Worm (Caenorhabditis elegans) whole organism, L3 larva: Measurements from ENCODE around the gene F07C6.6.
A peak's percentile ranks its signal among the peaks of the same experiment; 100 is the strongest.

Source experiments
- R02D3.7 ChIP-seq: fragments of 150-350 bp; optimal IDR thresholded peaks from 2 replicates; lab custom pipeline; 2014; ENCODE audit warnings: missing biosample characterization, missing genetic modification characterization
- ZK546.5 ChIP-seq: sonication (generic microtip); optimal IDR thresholded peaks from 2 replicates; lab custom pipeline; 2017; ENCODE audit warnings: missing biosample characterization, missing genetic modification characterization
- aly-2 ChIP-seq: fragments of 150-350 bp; optimal IDR thresholded peaks from 2 replicates; lab custom pipeline; 2014; ENCODE audit warnings: missing biosample characterization, missing genetic modification characterization
- ama-1 ChIP-seq: fragments of 150-350 bp; optimal IDR thresholded peaks from 2 replicates; lab custom pipeline; 2018
- ceh-16 ChIP-seq: sonication (generic microtip); optimal IDR thresholded peaks from 2 replicates; lab custom pipeline; 2017; ENCODE audit warnings: missing biosample characterization, missing genetic modification characterization
- ceh-82 ChIP-seq: fragments of 150-350 bp; optimal IDR thresholded peaks from 2 replicates; lab custom pipeline; 2014; ENCODE audit warnings: missing biosample characterization, missing genetic modification characterization
- ceh-9 ChIP-seq: sonication (generic microtip); optimal IDR thresholded peaks from 2 replicates; lab custom pipeline; 2018; ENCODE audit warnings: missing biosample characterization, missing genetic modification characterization
- daf-12 ChIP-seq: fragments of 150-350 bp; optimal IDR thresholded peaks from 2 replicates; lab custom pipeline; 2014; ENCODE audit warnings: missing biosample characterization, missing genetic modification reagents, missing genetic modification characterization
- egl-27 ChIP-seq: sonication (generic microtip); optimal IDR thresholded peaks from 4 replicates; lab custom pipeline; 2017; ENCODE audit warnings: missing biosample characterization, missing genetic modification reagents, missing genetic modification characterization
- egl-5 ChIP-seq: fragments of 150-350 bp; optimal IDR thresholded peaks from 2 replicates; lab custom pipeline; 2017; ENCODE audit warnings: missing biosample characterization, missing genetic modification reagents, missing genetic modification characterization, inconsistent platforms
- elt-1 ChIP-seq: fragments of 150-350 bp; optimal IDR thresholded peaks from 2 replicates; lab custom pipeline; 2014; ENCODE audit warnings: missing biosample characterization, missing genetic modification characterization
- elt-2 ChIP-seq: sonication (generic microtip); optimal IDR thresholded peaks from 2 replicates; lab custom pipeline; 2016; ENCODE audit warnings: missing genetic modification reagents, mild to moderate bottlenecking, missing genetic modification characterization, missing compliant biosample characterization
- elt-3 ChIP-seq, 3 experiments: fragments of 150-350 bp in 1 of 3; sonication (generic microtip) in 2 of 3; optimal IDR thresholded peaks; 2 replicates in 2 of 3; 4 replicates in 1 of 3; lab custom pipeline; 2014 to 2017; ENCODE audit warnings: missing biosample characterization in 3 of 3, missing genetic modification characterization in 3 of 3
- eor-1 ChIP-seq, 2 experiments: fragments of 150-350 bp; optimal IDR thresholded peaks; 2 replicates each; lab custom pipeline; 2014 to 2018; ENCODE audit warnings: missing biosample characterization in 2 of 2, missing genetic modification characterization in 2 of 2
- fkh-10 ChIP-seq: sonication (generic microtip); optimal IDR thresholded peaks from 2 replicates; lab custom pipeline; 2017; ENCODE audit warnings: missing biosample characterization, missing genetic modification reagents, missing genetic modification characterization
- fkh-2 ChIP-seq: fragments of 150-350 bp; optimal IDR thresholded peaks from 2 replicates; lab custom pipeline; 2014; ENCODE audit warnings: missing biosample characterization, missing genetic modification reagents, missing genetic modification characterization
- fos-1 ChIP-seq: fragments of 150-350 bp; optimal IDR thresholded peaks from 2 replicates; lab custom pipeline; 2014; ENCODE audit warnings: missing biosample characterization, missing genetic modification characterization
- hmg-11 ChIP-seq: sonication (generic microtip); optimal IDR thresholded peaks from 2 replicates; lab custom pipeline; 2016; ENCODE audit warnings: missing genetic modification characterization, missing compliant biosample characterization
- jun-1 ChIP-seq: fragments of 150-350 bp; optimal IDR thresholded peaks from 2 replicates; lab custom pipeline; 2014; ENCODE audit warnings: missing biosample characterization, missing genetic modification reagents, missing genetic modification characterization
- lin-15B ChIP-seq: fragments of 150-350 bp; optimal IDR thresholded peaks from 2 replicates; lab custom pipeline; 2014; ENCODE audit warnings: missing biosample characterization, missing genetic modification characterization
- lin-39 ChIP-seq: fragments of 150-350 bp; optimal IDR thresholded peaks from 2 replicates; lab custom pipeline; 2018; ENCODE audit warnings: missing biosample characterization, missing genetic modification reagents, missing genetic modification characterization
- lsy-12 ChIP-seq: sonication (generic microtip); optimal IDR thresholded peaks from 2 replicates; lab custom pipeline; 2016; ENCODE audit warnings: mild to moderate bottlenecking, missing genetic modification characterization, missing compliant biosample characterization
- mdl-1 ChIP-seq: fragments of 150-350 bp; optimal IDR thresholded peaks from 2 replicates; lab custom pipeline; 2014; ENCODE audit warnings: missing biosample characterization, missing genetic modification characterization
- mml-1 ChIP-seq: fragments of 150-350 bp; sonication (generic microtip); optimal IDR thresholded peaks from 3 replicates; lab custom pipeline; 2014; ENCODE audit warnings: missing biosample characterization, missing genetic modification characterization
- nfya-1 ChIP-seq: sonication (generic microtip); optimal IDR thresholded peaks from 2 replicates; lab custom pipeline; 2017; ENCODE audit warnings: missing genetic modification characterization, mild to moderate bottlenecking, missing compliant biosample characterization, antibody characterized with exemption, moderate library complexity; ENCODE audit not compliant: insufficient read depth
- nhr-11 ChIP-seq: fragments of 150-350 bp; optimal IDR thresholded peaks from 2 replicates; lab custom pipeline; 2014; ENCODE audit warnings: missing biosample characterization, missing genetic modification characterization
- nhr-12 ChIP-seq: fragments of 150-350 bp; optimal IDR thresholded peaks from 2 replicates; lab custom pipeline; 2014; ENCODE audit warnings: missing biosample characterization, missing genetic modification characterization
- nhr-23 ChIP-seq: fragments of 150-350 bp; optimal IDR thresholded peaks from 2 replicates; lab custom pipeline; 2014; ENCODE audit warnings: missing biosample characterization, missing genetic modification reagents, missing genetic modification characterization
- nhr-237 ChIP-seq: fragments of 150-350 bp; optimal IDR thresholded peaks from 2 replicates; lab custom pipeline; 2014; ENCODE audit warnings: missing biosample characterization, missing genetic modification characterization
- nhr-25 ChIP-seq: sonication (generic microtip); optimal IDR thresholded peaks from 2 replicates; lab custom pipeline; 2017; ENCODE audit warnings: missing biosample characterization, missing genetic modification characterization
- nhr-28 ChIP-seq: fragments of 150-350 bp; optimal IDR thresholded peaks from 2 replicates; lab custom pipeline; 2014; ENCODE audit warnings: missing biosample characterization, missing genetic modification characterization
- nhr-43 ChIP-seq: sonication (generic microtip); optimal IDR thresholded peaks from 2 replicates; lab custom pipeline; 2016; ENCODE audit warnings: mild to moderate bottlenecking, missing genetic modification characterization, missing compliant biosample characterization; ENCODE audit not compliant: poor library complexity, severe bottlenecking
- nhr-67 ChIP-seq: fragments of 150-350 bp; optimal IDR thresholded peaks from 2 replicates; lab custom pipeline; 2014; ENCODE audit warnings: missing biosample characterization, missing genetic modification characterization
- nhr-76 ChIP-seq: fragments of 150-350 bp; sonication (generic microtip); optimal IDR thresholded peaks from 5 replicates; lab custom pipeline; 2014; ENCODE audit warnings: missing biosample characterization, missing genetic modification characterization
- nhr-77 ChIP-seq: fragments of 150-350 bp; optimal IDR thresholded peaks from 2 replicates; lab custom pipeline; 2014; ENCODE audit warnings: missing biosample characterization, missing genetic modification characterization
- pha-4 ChIP-seq: fragments of 150-350 bp; optimal IDR thresholded peaks from 2 replicates; lab custom pipeline; 2014; ENCODE audit warnings: missing biosample characterization, missing genetic modification reagents, missing genetic modification characterization
- pqm-1 ChIP-seq: fragments of 150-350 bp; optimal IDR thresholded peaks from 2 replicates; lab custom pipeline; 2017; ENCODE audit warnings: missing biosample characterization, missing genetic modification characterization, inconsistent platforms
- sea-2 ChIP-seq: fragments of 150-350 bp; sonication (generic microtip); optimal IDR thresholded peaks from 4 replicates; lab custom pipeline; 2014; ENCODE audit warnings: missing biosample characterization, missing genetic modification reagents, missing genetic modification characterization
- skn-1 ChIP-seq: fragments of 150-350 bp; optimal IDR thresholded peaks from 2 replicates; lab custom pipeline; 2014; ENCODE audit warnings: missing biosample characterization, missing genetic modification characterization
- snpc-4 ChIP-seq: fragments of 150-350 bp; optimal IDR thresholded peaks from 2 replicates; lab custom pipeline; 2014; ENCODE audit warnings: missing biosample characterization, missing genetic modification characterization
- tbx-2 ChIP-seq: sonication (generic microtip); optimal IDR thresholded peaks from 2 replicates; lab custom pipeline; 2016; ENCODE audit warnings: mild to moderate bottlenecking, missing genetic modification characterization, missing compliant biosample characterization
- unc-62 ChIP-seq: fragments of 150-350 bp; sonication (generic microtip); optimal IDR thresholded peaks from 4 replicates; lab custom pipeline; 2014; ENCODE audit warnings: missing biosample characterization, missing genetic modification reagents, missing genetic modification characterization
- zag-1 ChIP-seq: fragments of 150-350 bp; optimal IDR thresholded peaks from 2 replicates; lab custom pipeline; 2014; ENCODE audit warnings: missing biosample characterization, missing genetic modification characterization
- ztf-11 ChIP-seq: fragments of 150-350 bp; optimal IDR thresholded peaks from 2 replicates; lab custom pipeline; 2014; ENCODE audit warnings: missing biosample characterization, missing genetic modification characterization
- ztf-4 ChIP-seq: fragments of 150-350 bp; optimal IDR thresholded peaks from 2 replicates; lab custom pipeline; 2014; ENCODE audit warnings: missing biosample characterization, missing genetic modification characterization

F07C6.6 gene

ce11 chrIV:12834417-12834731 is 41.8 kb downstream of the F07C6.6 start:
- TF ChIP-seq ceh-16 (tag; lab: Kevin White, UChicago) (no peak), ceh-9 (tag; lab: Kevin White, UChicago) (no peak), pha-4 (tag; lab: Kevin White, UChicago) (peak; percentile 39), nfya-1 (tag; lab: Kevin White, UChicago) (peak; percentile 33), nhr-23 (tag; lab: Kevin White, UChicago) (peak; percentile 35), jun-1 (tag; lab: Kevin White, UChicago) (no peak), ama-1 (lab: Kevin White, UChicago) (no peak), lin-15B (tag; lab: Kevin White, UChicago) (no peak)

- TF ChIP-seq fkh-2 (tag; lab: Kevin White, UChicago), result no peak
- no peak for TF ChIP-seq R02D3.7 (tag; lab: Kevin White, UChicago)
- no peak for TF ChIP-seq egl-27 (tag; lab: Kevin White, UChicago)
- no peak for TF ChIP-seq daf-12 (tag; lab: Kevin White, UChicago)
- TF ChIP-seq elt-1, result no peak
- TF ChIP-seq elt-2, result no peak
- peak; percentile 11 for TF ChIP-seq nhr-25 (tag; lab: Kevin White, UChicago)
- TF ChIP-seq, all 47 proteins: peak for 1
These were observed 42.8 kb downstream of the F07C6.6 start for ce11 chrIV:12835363-12835762.

DNA sequence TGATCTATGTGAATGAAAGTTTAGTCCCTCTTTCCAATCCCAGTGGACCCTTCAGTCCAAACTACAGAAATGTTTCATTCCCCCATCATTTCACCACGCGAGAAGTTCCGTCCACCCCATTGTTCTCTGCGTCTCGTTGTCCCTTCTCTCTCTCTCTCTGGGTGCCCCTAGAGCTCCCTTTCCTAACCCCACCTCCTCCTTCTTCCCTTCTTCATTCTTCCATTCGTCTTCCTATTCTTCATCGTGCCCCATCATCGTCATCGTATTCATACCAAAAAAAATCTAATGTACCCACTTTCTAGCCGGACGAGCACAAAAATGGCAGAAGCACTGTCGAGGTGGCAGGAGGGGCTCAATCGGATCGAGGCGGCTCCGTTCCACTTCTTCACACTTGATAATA is 43.6 kb downstream of the F07C6.6 start, which contains the start of gene M02B1.3:
M02B1.3 (plus strand) TSS at position 301 of the 400 bp plus-strand sequence.
- peak; percentile 7 for TF ChIP-seq lin-39 (tag; lab: Kevin White, UChicago)
- TF ChIP-seq nfya-1 (tag; lab: Kevin White, UChicago), result peak; percentile 31
- no peak for TF ChIP-seq fos-1 (tag; lab: Kevin White, UChicago)

DNA sequence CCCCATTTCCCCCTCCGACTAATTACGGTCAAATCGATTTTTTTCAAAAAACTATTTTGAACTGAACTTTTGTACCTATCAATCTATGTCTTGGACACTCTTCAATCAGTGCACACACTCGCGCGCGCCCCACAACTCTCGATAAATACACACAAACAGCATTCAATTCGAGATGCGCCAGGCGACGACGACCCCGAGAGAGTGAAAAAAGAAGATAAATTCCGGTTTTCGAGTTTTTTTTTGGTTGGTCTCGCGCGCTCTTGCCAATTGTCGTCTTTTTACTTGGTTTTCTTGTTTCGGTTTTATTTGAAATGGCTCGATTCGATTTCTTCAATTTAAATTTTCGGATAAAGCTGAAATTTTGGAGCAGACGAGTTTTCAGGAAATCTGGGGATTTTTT is 47.8 kb downstream of the F07C6.6 start:
- TF ChIP-seq hmg-11 (peak; percentile 40), sea-2 (GFP tag; lab: Kevin White, UChicago) (no peak), nhr-11 (tag; lab: Kevin White, UChicago) (no peak), nhr-25 (tag; lab: Kevin White, UChicago) (peak; percentile 5), elt-3 (tag; optimal IDR thresholded peaks at IDR 0.05; lab: Kevin White, UChicago) (no peak), elt-1 (no peak), lsy-12 (tag; lab: Kevin White, UChicago) (no peak), pqm-1 (tag; lab: Kevin White, UChicago) (no peak), nhr-67 (tag; lab: Kevin White, UChicago) (no peak), nfya-1 (tag; lab: Kevin White, UChicago) (peak; percentile 17), fkh-2 (tag; lab: Kevin White, UChicago) (no peak), skn-1 (tag; lab: Kevin White, UChicago) (no peak), nhr-28 (no peak), ztf-4 (tag; lab: Kevin White, UChicago) (no peak), ceh-9 (tag; lab: Kevin White, UChicago) (no peak), nhr-12 (tag; lab: Kevin White, UChicago) (no peak), ztf-11 (tag; lab: Kevin White, UChicago) (no peak), ZK546.5 (tag; lab: Kevin White, UChicago) (no peak), egl-5 (tag; lab: Kevin White, UChicago) (no peak), nhr-77 (no peak), fkh-10 (GFP tag; lab: Kevin White, UChicago) (no peak), elt-2 (peak; percentile 17), snpc-4 (tag; lab: Kevin White, UChicago) (no peak), nhr-76 (tag; lab: Kevin White, UChicago) (no peak), unc-62 (no peak), mml-1 (tag; lab: Kevin White, UChicago) (no peak), nhr-237 (no peak), lin-39 (tag; lab: Kevin White, UChicago) (no peak), ceh-82 (tag; lab: Kevin White, UChicago) (no peak), mdl-1 (tag; lab: Kevin White, UChicago) (no peak), ceh-16 (tag; lab: Kevin White, UChicago) (no peak), jun-1 (tag; lab: Kevin White, UChicago) (no peak), aly-2 (tag; lab: Kevin White, UChicago) (no peak), ama-1 (lab: Kevin White, UChicago) (no peak), nhr-43 (no peak), lin-15B (tag; lab: Kevin White, UChicago) (no peak), tbx-2 (tag; lab: Kevin White, UChicago) (no peak), nhr-23 (tag; lab: Kevin White, UChicago) (no peak), daf-12 (tag; lab: Kevin White, UChicago) (no peak), zag-1 (no peak), eor-1 (tag; optimal IDR thresholded peaks at IDR 0.05; lab: Kevin White, UChicago) (no peak), pha-4 (tag; lab: Kevin White, UChicago) (peak; percentile 62)
